Fruit fly (Drosophila melanogaster) whole organism, embryonic: Measurements from ENCODE around the gene Or85a.

Experiments used
- Ada2b ChIP-seq: fragments of 200-800 bp; sonication (Bioruptor generic); IDR thresholded peaks from 2 replicates; pipeline ENCODE4 v1.3.6; 2022; ENCODE audit warnings: missing biosample characterization, missing genetic modification characterization
- Atf3 ChIP-seq: fragments of 200-800 bp; sonication (Bioruptor generic); optimal IDR thresholded peaks from 3 replicates; lab custom pipeline; 2016; ENCODE audit warnings: missing biosample characterization, missing genetic modification characterization
- Atf6 ChIP-seq: fragments of 200-800 bp; sonication (Bioruptor generic); IDR thresholded peaks from 2 replicates; pipeline ENCODE4 v1.3.6; 2022; ENCODE audit warnings: missing biosample characterization, missing genetic modification characterization
- Awh ChIP-seq: fragments of 200-800 bp; sonication (Bioruptor generic); IDR thresholded peaks from 2 replicates; pipeline ENCODE4, ENCODE4 v1.3.6; 2022; ENCODE audit warnings: missing biosample characterization, missing genetic modification characterization
- Blimp-1 ChIP-seq: fragments of 200-800 bp; sonication (Bioruptor generic); optimal IDR thresholded peaks from 3 replicates; lab custom pipeline; 2018; ENCODE audit warnings: missing biosample characterization, missing genetic modification characterization, mild to moderate bottlenecking, moderate library complexity, missing genetic modification reagents
- CG10274 ChIP-seq: fragments of 200-800 bp; sonication (Bioruptor generic); optimal IDR thresholded peaks from 3 replicates; lab custom pipeline; 2017; ENCODE audit warnings: missing biosample characterization, mild to moderate bottlenecking, missing genetic modification characterization
- CG1529 ChIP-seq: fragments of 200-800 bp; sonication (Bioruptor generic); optimal IDR thresholded peaks from 3 replicates; lab custom pipeline; 2018; ENCODE audit warnings: missing biosample characterization, missing genetic modification characterization
- CG15601 ChIP-seq: fragments of 200-800 bp; sonication (Bioruptor generic); optimal IDR thresholded peaks from 3 replicates; lab custom pipeline; 2019; ENCODE audit warnings: missing biosample characterization, mild to moderate bottlenecking, missing genetic modification characterization, moderate library complexity
- CG17186 ChIP-seq: fragments of 200-800 bp; sonication (Bioruptor generic); optimal IDR thresholded peaks from 3 replicates; lab custom pipeline; 2017; ENCODE audit warnings: missing biosample characterization, missing genetic modification reagents, missing genetic modification characterization
- CG17612 ChIP-seq: fragments of 200-800 bp; sonication (Bioruptor generic); IDR thresholded peaks from 2 replicates; pipeline ENCODE4 v1.3.6; 2022; ENCODE audit warnings: missing biosample characterization, missing genetic modification characterization
- CG17829 ChIP-seq: fragments of 200-800 bp; optimal IDR thresholded peaks from 2 replicates; lab custom pipeline; 2019; ENCODE audit warnings: missing biosample characterization, mild to moderate bottlenecking, missing genetic modification characterization, moderate library complexity
- CG17912 ChIP-seq: fragments of 200-800 bp; sonication (Bioruptor generic); optimal IDR thresholded peaks from 2 replicates; lab custom pipeline; 2018; ENCODE audit warnings: missing biosample characterization, mild to moderate bottlenecking, missing genetic modification characterization
- CG2678 ChIP-seq: fragments of 200-800 bp; sonication (Bioruptor generic); optimal IDR thresholded peaks from 3 replicates; lab custom pipeline; 2019; ENCODE audit warnings: missing biosample characterization, mild to moderate bottlenecking, missing genetic modification characterization, moderate library complexity
- CG3065 ChIP-seq: fragments of 200-800 bp; sonication (Bioruptor generic); optimal IDR thresholded peaks from 2 replicates; lab custom pipeline; 2016; ENCODE audit warnings: missing biosample characterization, missing genetic modification characterization
- CG32772 ChIP-seq: fragments of 200-800 bp; sonication (Bioruptor generic); IDR thresholded peaks from 2 replicates; pipeline ENCODE4 v1.3.6; 2022; ENCODE audit warnings: missing biosample characterization, missing genetic modification characterization
- CG42726 ChIP-seq: fragments of 200-800 bp; sonication (Bioruptor generic); IDR thresholded peaks from 2 replicates; pipeline ENCODE4 v1.3.6; 2022; ENCODE audit warnings: missing biosample characterization, missing genetic modification characterization; ENCODE audit not compliant: partially characterized antibody
- CG4617 ChIP-seq: fragments of 200-800 bp; sonication (Bioruptor generic); optimal IDR thresholded peaks from 3 replicates; lab custom pipeline; 2016; ENCODE audit warnings: missing biosample characterization, missing genetic modification characterization, borderline replicate concordance
- CG4854 ChIP-seq: fragments of 200-800 bp; sonication (Bioruptor generic); optimal IDR thresholded peaks from 2 replicates; lab custom pipeline; 2016; ENCODE audit warnings: missing biosample characterization, missing genetic modification characterization, inconsistent platforms
- CG6272 ChIP-seq: fragments of 200-800 bp; sonication (Bioruptor generic); IDR thresholded peaks from 2 replicates; pipeline ENCODE4 v1.3.6; 2022; ENCODE audit warnings: missing biosample characterization, missing genetic modification characterization
- CG6683 ChIP-seq: fragments of 200-800 bp; sonication (Bioruptor generic); optimal IDR thresholded peaks from 2 replicates; lab custom pipeline; 2017; ENCODE audit warnings: missing biosample characterization, mild to moderate bottlenecking, missing genetic modification characterization, missing genetic modification reagents
- CG6689 ChIP-seq: fragments of 200-800 bp; sonication (Bioruptor generic); IDR thresholded peaks from 2 replicates; pipeline ENCODE4 v1.3.6; 2022; ENCODE audit warnings: missing biosample characterization, missing genetic modification characterization
- CG8478 ChIP-seq: fragments of >200 bp; optimal IDR thresholded peaks from 2 replicates; lab custom pipeline; 2018
- CG9609 ChIP-seq: fragments of 200-800 bp; sonication (Bioruptor generic); optimal IDR thresholded peaks from 3 replicates; lab custom pipeline; 2016; ENCODE audit warnings: missing biosample characterization, missing genetic modification characterization
- Ets65A ChIP-seq: fragments of 200-800 bp; sonication (Bioruptor generic); peaks from one replicate; lab custom pipeline; 2016; ENCODE audit warnings: missing biosample characterization, missing genetic modification characterization
- Hsf ChIP-seq: fragments of 200-800 bp; sonication (Bioruptor generic); optimal IDR thresholded peaks from 3 replicates; lab custom pipeline; 2016; ENCODE audit warnings: missing biosample characterization, missing genetic modification characterization
- Myb ChIP-seq: fragments of 200-800 bp; sonication (Bioruptor generic); optimal IDR thresholded peaks from 2 replicates; lab custom pipeline; 2016; ENCODE audit warnings: missing biosample characterization, missing genetic modification characterization
- NK7.1 ChIP-seq: fragments of 200-800 bp; sonication (Bioruptor generic); optimal IDR thresholded peaks from 3 replicates; lab custom pipeline; 2016; ENCODE audit warnings: missing biosample characterization, missing genetic modification characterization
- NfI ChIP-seq: fragments of 200-800 bp; sonication (Bioruptor generic); optimal IDR thresholded peaks from 3 replicates; lab custom pipeline; 2018; ENCODE audit warnings: missing biosample characterization, mild to moderate bottlenecking, missing genetic modification characterization, moderate library complexity
- Rfx ChIP-seq: fragments of 200-800 bp; sonication (Bioruptor generic); IDR thresholded peaks from 2 replicates; pipeline ENCODE4 v1.3.6; 2022; ENCODE audit warnings: missing biosample characterization, missing genetic modification characterization
- Sox102F ChIP-seq: fragments of 200-800 bp; sonication (Bioruptor generic); optimal IDR thresholded peaks from 2 replicates; lab custom pipeline; 2018; ENCODE audit warnings: missing biosample characterization, mild to moderate bottlenecking, missing genetic modification characterization, moderate library complexity
- ac ChIP-seq: fragments of 200-800 bp; sonication (Bioruptor generic); optimal IDR thresholded peaks from 3 replicates; lab custom pipeline; 2017; ENCODE audit warnings: missing biosample characterization, mild to moderate bottlenecking, missing genetic modification characterization
- bab2 ChIP-seq: fragments of 200-800 bp; sonication (Bioruptor generic); optimal IDR thresholded peaks from 2 replicates; lab custom pipeline; 2016; ENCODE audit warnings: missing biosample characterization, missing genetic modification characterization
- cas ChIP-seq: fragments of 200-800 bp; sonication (Bioruptor generic); IDR thresholded peaks from 2 replicates; pipeline ENCODE4 v1.3.6; 2022; ENCODE audit warnings: missing biosample characterization, missing genetic modification characterization
- crp ChIP-seq, 2 experiments: fragments of 200-800 bp; sonication (Bioruptor generic); optimal IDR thresholded peaks; 2 replicates in 1 of 2; 3 replicates in 1 of 2; lab custom pipeline; 2017; ENCODE audit warnings: missing biosample characterization in 2 of 2, missing genetic modification characterization in 2 of 2, mild to moderate bottlenecking in 1 of 2, moderate library complexity in 1 of 2
- fd64A ChIP-seq: fragments of 200-800 bp; sonication (Bioruptor generic); optimal IDR thresholded peaks from 3 replicates; lab custom pipeline; 2018; ENCODE audit warnings: missing biosample characterization, mild to moderate bottlenecking, missing genetic modification characterization
- kay ChIP-seq: fragments of 200-800 bp; sonication (Bioruptor generic); optimal IDR thresholded peaks from 2 replicates; lab custom pipeline; 2016; ENCODE audit warnings: missing biosample characterization, missing genetic modification characterization
- mld ChIP-seq: fragments of 200-800 bp; sonication (Bioruptor generic); IDR thresholded peaks from 3 replicates; pipeline ENCODE4 v1.3.6; 2022; ENCODE audit warnings: missing biosample characterization, missing genetic modification characterization; ENCODE audit not compliant: partially characterized antibody
- pnt ChIP-seq: fragments of 200-800 bp; sonication (Bioruptor generic); optimal IDR thresholded peaks from 3 replicates; lab custom pipeline; 2016; ENCODE audit warnings: missing biosample characterization, missing genetic modification characterization
- repo ChIP-seq: fragments of 200-800 bp; sonication (Bioruptor generic); optimal IDR thresholded peaks from 2 replicates; lab custom pipeline; 2016; ENCODE audit warnings: missing biosample characterization, missing genetic modification characterization
- run ChIP-seq: fragments of 200-800 bp; sonication (Bioruptor generic); optimal IDR thresholded peaks from 3 replicates; lab custom pipeline; 2018; ENCODE audit warnings: missing biosample characterization, mild to moderate bottlenecking, missing genetic modification characterization
- sens ChIP-seq: fragments of 200-800 bp; sonication (Bioruptor generic); peaks from one replicate; lab custom pipeline; 2016; ENCODE audit warnings: missing biosample characterization, missing genetic modification characterization
- sisA ChIP-seq: fragments of 200-800 bp; sonication (Bioruptor generic); IDR thresholded peaks from 2 replicates; pipeline ENCODE4 v1.3.6; 2022; ENCODE audit warnings: missing biosample characterization, missing genetic modification characterization
- sna ChIP-seq: fragments of 200-800 bp; sonication (Bioruptor generic); IDR thresholded peaks from 2 replicates; pipeline ENCODE4 v1.3.6; 2022; ENCODE audit warnings: missing biosample characterization, missing genetic modification characterization; ENCODE audit not compliant: partially characterized antibody
- unc-4 ChIP-seq: fragments of 200-800 bp; sonication (Bioruptor generic); IDR thresholded peaks from 2 replicates; pipeline ENCODE4 v1.3.6; 2022; ENCODE audit warnings: missing biosample characterization, missing genetic modification characterization; ENCODE audit not compliant: partially characterized antibody
- z ChIP-seq: fragments of 200-800 bp; sonication (Bioruptor generic); IDR thresholded peaks from 3 replicates; pipeline ENCODE4 v1.3.6; 2022; ENCODE audit warnings: missing biosample characterization, missing genetic modification characterization
- zfh1 ChIP-seq: fragments of 200-800 bp; sonication (Bioruptor generic); IDR thresholded peaks from 3 replicates; pipeline ENCODE4 v1.3.6; 2022; ENCODE audit warnings: missing biosample characterization, missing genetic modification characterization
- zfh2 ChIP-seq: fragments of 200-800 bp; sonication (Bioruptor generic); optimal IDR thresholded peaks from 2 replicates; lab custom pipeline; 2016; ENCODE audit warnings: missing biosample characterization, missing genetic modification characterization

The Or85a gene

DNA sequence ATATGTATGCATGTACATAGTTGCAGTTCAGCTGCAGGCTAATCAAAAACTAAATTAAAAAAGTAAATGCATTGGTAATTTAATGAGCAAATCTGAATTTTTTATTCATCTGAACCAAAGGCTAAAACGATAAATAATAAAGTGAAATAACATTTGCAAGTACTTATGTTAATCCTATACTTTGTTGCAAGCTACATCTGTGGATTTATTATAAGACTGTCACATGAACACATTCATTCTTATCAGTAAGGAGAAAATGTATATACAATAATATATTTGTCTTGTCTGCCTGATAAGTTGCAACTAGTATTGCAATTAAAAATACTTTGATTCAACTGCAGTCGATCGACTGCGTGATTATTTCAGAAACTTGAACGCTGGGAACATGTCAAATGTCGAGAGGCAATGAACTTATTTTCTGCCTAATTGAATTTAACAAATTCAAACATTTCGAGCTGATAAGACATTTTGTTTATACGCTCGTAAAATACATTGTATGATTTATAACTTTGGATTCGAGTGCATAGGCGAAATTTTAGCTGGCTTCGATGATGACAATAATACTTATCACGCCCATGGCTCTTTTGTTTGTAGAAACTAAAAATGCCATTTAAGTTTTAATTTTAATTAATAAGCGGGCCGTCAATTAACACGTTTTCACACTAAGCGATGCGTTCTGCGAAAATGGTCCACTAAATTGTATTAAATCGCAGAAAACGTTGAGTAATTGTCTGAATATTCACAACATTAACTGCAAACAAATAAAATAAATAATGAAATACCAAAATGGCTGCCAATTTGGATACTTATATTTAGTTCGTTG lies 6.6 kb downstream of the Or85a start:
- TF ChIP-seq fd64A (no peak), CG2678 (tag; lab: Kevin White, UChicago) (no peak), Atf3 (no peak), pnt (GFP tag; lab: Kevin White, UChicago) (no peak), zfh1 (no peak), unc-4 (GFP tag; lab: Robert Waterston, UW) (no peak), ac (GFP tag; lab: Kevin White, UChicago) (no peak), NK7.1 (no peak), Ets65A (GFP tag; lab: Kevin White, UChicago) (peak; percentile 80), CG6683 (GFP tag; lab: Kevin White, UChicago) (no peak), CG42726 (no peak), sens (GFP tag; lab: Kevin White, UChicago) (peak; percentile 19)
- TF ChIP-seq, all 482 proteins: peak for 2

DNA sequence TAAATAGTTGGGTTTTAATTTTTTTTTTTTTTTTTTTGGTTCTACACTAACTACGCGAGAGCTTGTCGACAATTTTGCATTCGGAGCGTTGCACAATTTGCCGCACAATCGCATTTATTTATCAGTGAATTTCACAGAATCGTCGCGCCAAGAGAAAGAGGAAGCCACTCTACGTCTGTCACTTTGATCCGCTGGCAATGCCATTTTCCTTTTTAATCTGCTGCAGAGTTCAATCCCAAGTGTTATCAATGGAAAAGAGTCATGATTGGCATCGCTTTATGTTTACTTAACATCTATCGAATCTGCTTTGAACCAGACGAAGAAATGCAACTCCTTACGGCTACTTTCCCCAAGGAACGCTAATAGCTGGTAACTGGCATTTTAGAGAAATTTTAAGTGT lies 8.1 kb downstream of the Or85a start:
- TF ChIP-seq CG17612 (GFP tag; lab: Robert Waterston, UW) (no peak), Myb (GFP tag; lab: Kevin White, UChicago) (no peak), Atf6 (GFP tag; lab: Robert Waterston, UW) (no peak), Hsf (GFP tag; lab: Kevin White, UChicago) (no peak), CG17912 (GFP tag; lab: Kevin White, UChicago) (no peak), NfI (GFP tag; lab: Kevin White, UChicago) (no peak), CG9609 (no peak), CG42726 (no peak), kay (GFP tag; lab: Kevin White, UChicago) (no peak), sisA (GFP tag; lab: Robert Waterston, UW) (no peak), CG32772 (GFP tag; lab: Robert Waterston, UW) (no peak), CG6689 (GFP tag; lab: Robert Waterston, UW) (no peak), run (tag; lab: Kevin White, UChicago) (no peak), z (GFP tag; lab: Robert Waterston, UW) (no peak), CG15601 (tag; lab: Kevin White, UChicago) (no peak), mld (GFP tag; lab: Robert Waterston, UW) (no peak), CG1529 (GFP tag; lab: Kevin White, UChicago) (no peak)
- TF ChIP-seq, all 482 proteins: peak for 0

DNA sequence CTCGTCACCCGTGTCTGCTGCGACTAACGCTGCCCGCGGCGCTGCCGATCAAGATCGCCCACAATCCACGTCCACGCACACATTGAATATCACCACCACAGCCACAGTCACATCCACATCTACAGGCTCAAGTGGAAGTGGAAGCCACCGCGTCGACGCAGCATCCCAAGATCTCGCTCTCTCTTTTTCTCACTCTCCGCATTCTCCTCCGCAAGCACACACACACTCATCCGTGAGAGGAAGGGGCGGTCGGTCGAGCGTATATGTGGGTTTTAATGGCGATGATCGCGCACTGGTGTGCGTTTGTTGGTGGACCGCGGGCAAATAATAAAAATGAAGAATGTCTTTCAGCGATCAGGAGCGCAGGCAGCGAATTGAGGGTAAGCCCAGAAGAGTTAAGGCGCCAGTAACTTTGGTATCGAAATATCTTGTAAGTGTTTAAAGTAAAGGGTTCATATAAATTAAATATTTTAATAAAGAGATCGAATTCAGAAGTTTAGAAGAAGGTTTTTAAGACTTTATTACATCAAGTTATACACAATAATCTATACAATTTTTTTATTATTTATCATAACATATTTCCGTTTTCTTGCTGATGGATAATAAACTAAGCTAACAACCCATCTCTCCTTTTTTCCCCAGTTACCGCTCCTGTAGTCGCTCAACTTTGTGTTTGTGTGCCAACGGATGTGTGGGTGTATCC lies 12.4 kb downstream of the Or85a start, which contains the start of gene Poxm:
Poxm (minus strand) TSS at position 25 of the 703 bp plus-strand sequence.
- TF ChIP-seq CG17186 (GFP tag; lab: Kevin White, UChicago): peak; percentile 49
- no peak for TF ChIP-seq repo
- TF ChIP-seq Awh (GFP tag; lab: Robert Waterston, UW): peak; percentile 70
- TF ChIP-seq zfh2 (GFP tag; lab: Kevin White, UChicago): peak; percentile 43
- TF ChIP-seq Ada2b: peak; percentile 88
- TF ChIP-seq CG8478 (lab: Kevin White, UChicago): peak; percentile 91
- peak; percentile 69 for TF ChIP-seq CG3065
- TF ChIP-seq Sox102F (GFP tag; lab: Kevin White, UChicago): peak; percentile 90
- peak; percentile 86 for TF ChIP-seq Rfx (GFP tag; lab: Robert Waterston, UW)
- TF ChIP-seq CG4617: peak; percentile 63
- TF ChIP-seq sna (GFP tag; lab: Robert Waterston, UW): no peak
- peak; percentile 64; the same call in 1 of the 2 replicates for TF ChIP-seq cas
- TF ChIP-seq CG10274 (GFP tag; lab: Kevin White, UChicago): peak; percentile 69
- peak; percentile 83 for TF ChIP-seq CG6272 (GFP tag; lab: Robert Waterston, UW)
- TF ChIP-seq bab2 (GFP tag; lab: Kevin White, UChicago): peak; percentile 77
- peak; percentile 87 for TF ChIP-seq Blimp-1 (GFP tag; lab: Kevin White, UChicago)
- TF ChIP-seq crp (GFP tag; optimal IDR thresholded peaks at IDR 0.05; lab: Kevin White, UChicago): peak in 1 of 2 experiments; percentile 47
- peak; percentile 61 for TF ChIP-seq CG4854 (GFP tag; lab: Kevin White, UChicago)
- peak; percentile 96 for TF ChIP-seq CG17829 (tag; lab: Kevin White, UChicago)
